Fruit fly (Drosophila melanogaster) whole organism, embryonic: Measurements from ENCODE around the gene CG42716.

Experiments
- Asciz ChIP-seq: fragments of 200-800 bp; sonication (Bioruptor generic); optimal IDR thresholded peaks from 2 replicates; lab custom pipeline; 2017; ENCODE audit warnings: missing biosample characterization, mild to moderate bottlenecking, missing genetic modification characterization, missing genetic modification reagents
- Bgb ChIP-seq: fragments of 200-800 bp; sonication (Bioruptor generic); IDR thresholded peaks from 2 replicates; pipeline ENCODE4 v1.3.6; 2022; ENCODE audit warnings: missing biosample characterization, missing genetic modification characterization; ENCODE audit not compliant: partially characterized antibody
- CG10209 ChIP-seq: fragments of 200-800 bp; sonication (Bioruptor generic); optimal IDR thresholded peaks from 3 replicates; lab custom pipeline; 2017; ENCODE audit warnings: missing biosample characterization, mild to moderate bottlenecking, missing genetic modification characterization, missing genetic modification reagents
- CG10267 ChIP-seq: fragments of 200-800 bp; sonication (Bioruptor generic); optimal IDR thresholded peaks from 2 replicates; lab custom pipeline; 2018; ENCODE audit warnings: missing biosample characterization, mild to moderate bottlenecking, missing genetic modification characterization, moderate library complexity
- CG10543 ChIP-seq: fragments of 200-800 bp; sonication (Bioruptor generic); optimal IDR thresholded peaks from 3 replicates; lab custom pipeline; 2017; ENCODE audit warnings: missing biosample characterization, mild to moderate bottlenecking, missing genetic modification characterization, moderate library complexity
- CG11398 ChIP-seq: fragments of 200-800 bp; sonication (Bioruptor generic); optimal IDR thresholded peaks from 2 replicates; lab custom pipeline; 2016; ENCODE audit warnings: missing biosample characterization, missing genetic modification characterization
- CG12219 ChIP-seq: fragments of 200-800 bp; sonication (Bioruptor generic); optimal IDR thresholded peaks from 3 replicates; lab custom pipeline; 2018; ENCODE audit warnings: missing biosample characterization, mild to moderate bottlenecking, missing genetic modification characterization
- CG12391 ChIP-seq: fragments of 200-800 bp; sonication (Bioruptor generic); optimal IDR thresholded peaks from 3 replicates; lab custom pipeline; 2018; ENCODE audit warnings: missing biosample characterization, mild to moderate bottlenecking, missing genetic modification characterization, moderate library complexity
- CG13123 ChIP-seq: fragments of 200-800 bp; sonication (Bioruptor generic); optimal IDR thresholded peaks from 2 replicates; lab custom pipeline; 2016; ENCODE audit warnings: missing biosample characterization, missing genetic modification characterization
- CG13296 ChIP-seq: fragments of 200-800 bp; sonication (Bioruptor generic); optimal IDR thresholded peaks from 3 replicates; lab custom pipeline; 2018; ENCODE audit warnings: missing biosample characterization, mild to moderate bottlenecking, missing genetic modification characterization
- CG14014 ChIP-seq: fragments of 200-800 bp; sonication (Bioruptor generic); IDR thresholded peaks from 2 replicates; pipeline ENCODE4 v1.3.6; 2022; ENCODE audit warnings: missing biosample characterization, missing genetic modification characterization
- CG14441 ChIP-seq: fragments of 200-800 bp; sonication (Bioruptor generic); IDR thresholded peaks from 2 replicates; pipeline ENCODE4 v1.3.6; 2022; ENCODE audit warnings: missing biosample characterization, missing genetic modification characterization
- CG17361 ChIP-seq: fragments of 200-800 bp; sonication (Bioruptor generic); IDR thresholded peaks from 3 replicates; pipeline ENCODE4 v1.3.6; 2022; ENCODE audit warnings: missing biosample characterization, missing genetic modification characterization
- CG17385 ChIP-seq: fragments of 200-800 bp; sonication (Bioruptor generic); optimal IDR thresholded peaks from 3 replicates; lab custom pipeline; 2018; ENCODE audit warnings: missing biosample characterization, mild to moderate bottlenecking, missing genetic modification characterization
- CG17568 ChIP-seq: fragments of 200-800 bp; sonication (Bioruptor generic); optimal IDR thresholded peaks from 2 replicates; lab custom pipeline; 2018; ENCODE audit warnings: missing biosample characterization, mild to moderate bottlenecking, missing genetic modification characterization, moderate library complexity
- CG1792 ChIP-seq: fragments of 200-800 bp; sonication (Bioruptor generic); optimal IDR thresholded peaks from 2 replicates; lab custom pipeline; 2016; ENCODE audit warnings: missing biosample characterization, missing genetic modification characterization
- CG18599 ChIP-seq: fragments of 200-800 bp; sonication (Bioruptor generic); optimal IDR thresholded peaks from 3 replicates; lab custom pipeline; 2017; ENCODE audit warnings: missing biosample characterization, missing genetic modification characterization, mild to moderate bottlenecking, moderate library complexity, missing genetic modification reagents
- CG32532 ChIP-seq: fragments of 200-800 bp; sonication (Bioruptor generic); IDR thresholded peaks from 2 replicates; pipeline ENCODE4 v1.3.6; 2022; ENCODE audit warnings: missing biosample characterization, missing genetic modification characterization
- CG8924 ChIP-seq: fragments of 200-800 bp; optimal IDR thresholded peaks from 3 replicates; lab custom pipeline; 2019; ENCODE audit warnings: missing biosample characterization, mild to moderate bottlenecking, missing genetic modification characterization, moderate library complexity
- CG9797 ChIP-seq: fragments of 200-800 bp; sonication (Bioruptor generic); optimal IDR thresholded peaks from 3 replicates; lab custom pipeline; 2018; ENCODE audit warnings: missing biosample characterization, mild to moderate bottlenecking, missing genetic modification characterization
- Fer3 ChIP-seq: fragments of 200-800 bp; sonication (Bioruptor generic); optimal IDR thresholded peaks from 2 replicates; lab custom pipeline; 2018; ENCODE audit warnings: missing biosample characterization, mild to moderate bottlenecking, missing genetic modification characterization, moderate library complexity
- MBD-R2 ChIP-seq: fragments of 200-800 bp; sonication (Bioruptor generic); IDR thresholded peaks from 2 replicates; pipeline ENCODE4 v1.3.6; 2022; ENCODE audit warnings: missing biosample characterization, missing genetic modification characterization
- MESR4 ChIP-seq: fragments of 200-800 bp; sonication (Bioruptor generic); optimal IDR thresholded peaks from 2 replicates; lab custom pipeline; 2018; ENCODE audit warnings: missing biosample characterization, mild to moderate bottlenecking, missing genetic modification characterization, moderate library complexity
- Mes4 ChIP-seq: fragments of 200-800 bp; sonication (Bioruptor generic); optimal IDR thresholded peaks from 2 replicates; lab custom pipeline; 2016; ENCODE audit warnings: missing biosample characterization, missing genetic modification characterization
- NC2β ChIP-seq: fragments of 200-800 bp; sonication (Bioruptor generic); optimal IDR thresholded peaks from 2 replicates; lab custom pipeline; 2016; ENCODE audit warnings: missing biosample characterization, missing genetic modification characterization
- Nf-YC ChIP-seq: fragments of 200-800 bp; optimal IDR thresholded peaks from 3 replicates; lab custom pipeline; 2019; ENCODE audit warnings: missing biosample characterization, mild to moderate bottlenecking, missing genetic modification characterization, moderate library complexity
- Opbp ChIP-seq: fragments of 200-800 bp; sonication (Bioruptor generic); IDR thresholded peaks from 3 replicates; pipeline ENCODE4 v1.3.6; 2022; ENCODE audit warnings: missing biosample characterization, missing genetic modification characterization; ENCODE audit not compliant: partially characterized antibody
- Scr ChIP-seq: fragments of 200-800 bp; sonication (Bioruptor generic); IDR thresholded peaks from 2 replicates; pipeline ENCODE4 v1.3.6; 2022; ENCODE audit warnings: missing biosample characterization, missing genetic modification characterization; ENCODE audit not compliant: partially characterized antibody
- Trl ChIP-seq, 3 experiments: fragments of >200 bp in 2 of 3; fragments of 200-800 bp in 1 of 3; sonication (Bioruptor generic) in 1 of 3; optimal IDR thresholded peaks; 2 replicates in 1 of 3; 3 replicates in 2 of 3; lab custom pipeline; 2016 to 2017; ENCODE audit warnings: missing biosample characterization in 1 of 3, missing genetic modification characterization in 1 of 3
- Xbp1 ChIP-seq: fragments of 200-800 bp; sonication (Bioruptor generic); optimal IDR thresholded peaks from 3 replicates; lab custom pipeline; 2016; ENCODE audit warnings: missing biosample characterization, mild to moderate bottlenecking, missing genetic modification characterization
- ash1 ChIP-seq: fragments of 200-800 bp; sonication (Bioruptor generic); optimal IDR thresholded peaks from 2 replicates; lab custom pipeline; 2018; ENCODE audit warnings: missing biosample characterization, mild to moderate bottlenecking, missing genetic modification characterization
- bigmax ChIP-seq: fragments of 200-800 bp; sonication (Bioruptor generic); optimal IDR thresholded peaks from 2 replicates; lab custom pipeline; 2018; ENCODE audit warnings: missing biosample characterization, mild to moderate bottlenecking, missing genetic modification characterization
- caup ChIP-seq: fragments of 200-800 bp; sonication (Bioruptor generic); optimal IDR thresholded peaks from 3 replicates; lab custom pipeline; 2017; ENCODE audit warnings: missing biosample characterization, mild to moderate bottlenecking, missing genetic modification characterization, moderate library complexity; ENCODE audit not compliant: severe bottlenecking
- cg ChIP-seq: fragments of 200-800 bp; sonication (Bioruptor generic); optimal IDR thresholded peaks from 3 replicates; lab custom pipeline; 2019; ENCODE audit warnings: missing biosample characterization, mild to moderate bottlenecking, missing genetic modification characterization, moderate library complexity
- ewg ChIP-seq: fragments of 200-800 bp; sonication (Bioruptor generic); optimal IDR thresholded peaks from 3 replicates; lab custom pipeline; 2017; ENCODE audit warnings: mild to moderate bottlenecking, missing biosample characterization, missing genetic modification reagents, missing genetic modification characterization
- fd3F ChIP-seq: fragments of 200-800 bp; sonication (Bioruptor generic); optimal IDR thresholded peaks from 2 replicates; lab custom pipeline; 2018; ENCODE audit warnings: missing biosample characterization, mild to moderate bottlenecking, missing genetic modification characterization, moderate library complexity
- ftz-f1 ChIP-seq: fragments of 200-800 bp; sonication (Bioruptor generic); optimal IDR thresholded peaks from 2 replicates; lab custom pipeline; 2016; ENCODE audit warnings: missing biosample characterization, missing genetic modification characterization
- gsb-n ChIP-seq: fragments of 200-800 bp; sonication (Bioruptor generic); optimal IDR thresholded peaks from 3 replicates; lab custom pipeline; 2018; ENCODE audit warnings: missing biosample characterization, mild to moderate bottlenecking, missing genetic modification characterization
- lab ChIP-seq: fragments of 200-800 bp; sonication (Bioruptor generic); optimal IDR thresholded peaks from 3 replicates; lab custom pipeline; 2017; ENCODE audit warnings: missing biosample characterization, missing genetic modification characterization, mild to moderate bottlenecking, moderate library complexity, missing genetic modification reagents
- lilli ChIP-seq: fragments of 200-800 bp; sonication (Bioruptor generic); optimal IDR thresholded peaks from 3 replicates; lab custom pipeline; 2016; ENCODE audit warnings: missing biosample characterization, missing genetic modification characterization
- lov ChIP-seq, 2 experiments: fragments of 200-800 bp in 1 of 2; fragments of >200 bp in 1 of 2; sonication (Bioruptor generic) in 1 of 2; IDR thresholded peaks in 1 of 2; optimal IDR thresholded peaks in 1 of 2; 2 replicates in 1 of 2; 3 replicates in 1 of 2; pipeline versions ENCODE4 v1.3.6 to Lab custom; 2017 to 2022; ENCODE audit warnings: missing biosample characterization in 1 of 2, missing genetic modification characterization in 1 of 2
- mirr ChIP-seq: fragments of 200-800 bp; sonication (Bioruptor generic); optimal IDR thresholded peaks from 3 replicates; lab custom pipeline; 2018; ENCODE audit warnings: missing biosample characterization, mild to moderate bottlenecking, missing genetic modification characterization
- onecut ChIP-seq: fragments of 200-800 bp; sonication (Bioruptor generic); IDR thresholded peaks from 2 replicates; pipeline ENCODE4 v1.3.6; 2022; ENCODE audit warnings: missing biosample characterization, missing genetic modification characterization
- otp ChIP-seq: fragments of 200-800 bp; sonication (Bioruptor generic); IDR thresholded peaks from 3 replicates; pipeline ENCODE4, ENCODE4 v1.3.6; 2022; ENCODE audit warnings: missing biosample characterization, missing genetic modification characterization
- pfk ChIP-seq: fragments of 200-800 bp; sonication (Bioruptor generic); optimal IDR thresholded peaks from 2 replicates; lab custom pipeline; 2018; ENCODE audit warnings: missing biosample characterization, mild to moderate bottlenecking, missing genetic modification characterization, moderate library complexity
- pros ChIP-seq: fragments of 200-800 bp; sonication (Bioruptor generic); optimal IDR thresholded peaks from 3 replicates; lab custom pipeline; 2019; ENCODE audit warnings: missing biosample characterization, mild to moderate bottlenecking, missing genetic modification characterization, moderate library complexity

CG42716 gene

DNA sequence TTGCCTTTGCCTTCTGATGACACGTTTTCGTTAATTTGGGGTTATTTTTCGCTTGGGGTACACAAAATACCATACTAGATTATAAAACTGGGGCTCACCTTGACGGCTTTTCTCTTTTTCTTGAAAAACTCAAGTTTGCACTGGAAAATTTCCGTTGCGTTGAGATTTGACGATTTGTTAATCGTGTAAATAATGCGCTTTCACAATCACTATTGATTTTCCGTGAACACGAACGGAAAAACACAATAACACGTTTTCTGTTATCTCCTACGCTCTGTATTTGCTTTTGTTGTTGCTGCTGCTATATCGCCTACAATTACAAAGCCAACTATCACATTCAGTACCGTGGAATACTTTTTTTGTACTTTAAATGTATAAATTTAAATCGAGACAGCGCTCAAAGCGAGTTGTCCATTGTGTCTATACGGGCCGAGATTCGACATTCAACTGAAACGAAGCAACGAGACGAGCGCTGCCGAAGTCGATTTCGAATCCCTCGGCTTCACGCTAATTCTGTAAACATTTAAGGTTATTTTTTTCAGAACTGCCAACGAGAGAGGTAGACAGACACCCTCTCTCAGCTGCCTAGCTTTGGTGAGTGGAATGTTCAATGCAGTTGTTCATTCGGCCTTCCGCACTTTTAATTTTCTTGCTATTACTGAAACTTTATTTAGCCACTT is 12.9 kb downstream of the CG42716 start (continued):
- peak; percentile 15 for TF ChIP-seq ash1 (GFP tag; lab: Kevin White, UChicago)
- TF ChIP-seq CG14441 (GFP tag; lab: Robert Waterston, UW): peak; percentile 36; the same call in 1 of the 2 replicates
- TF ChIP-seq CG13296: peak; percentile 23
- TF ChIP-seq mirr (GFP tag; lab: Kevin White, UChicago): peak; percentile 85
- peak; percentile 37 for TF ChIP-seq CG11398 (GFP tag; lab: Kevin White, UChicago)
- peak; percentile 89 for TF ChIP-seq CG8924 (tag; lab: Kevin White, UChicago)
- peak; percentile 53; the same call in 1 of the 2 replicates for TF ChIP-seq CG14014 (GFP tag; lab: Robert Waterston, UW)
- TF ChIP-seq CG18599: peak; percentile 37
- TF ChIP-seq onecut: peak; percentile 67
- TF ChIP-seq otp (GFP tag; lab: Robert Waterston, UW): peak; percentile 55; the same call in 1 of the 3 replicates
- TF ChIP-seq ewg: no peak
- peak; percentile 26 for TF ChIP-seq pros (GFP tag; lab: Kevin White, UChicago)
- TF ChIP-seq Asciz (GFP tag; lab: Kevin White, UChicago): peak; percentile 11
- peak; percentile 53 for TF ChIP-seq cg
- TF ChIP-seq CG10209 (GFP tag; lab: Kevin White, UChicago): no peak
- TF ChIP-seq CG17385: peak; percentile 1
- TF ChIP-seq NC2β (GFP tag; lab: Kevin White, UChicago): peak; percentile 14
- no peak for TF ChIP-seq Opbp
- TF ChIP-seq Xbp1: peak; percentile 5
- peak; percentile 94 for TF ChIP-seq bigmax (GFP tag; lab: Kevin White, UChicago)
- peak; percentile 6 for TF ChIP-seq CG12391 (tag; lab: Kevin White, UChicago)
- TF ChIP-seq CG10543 (GFP tag; lab: Kevin White, UChicago): peak; percentile 89
- no peak for TF ChIP-seq lov (optimal IDR thresholded peaks at IDR 0.05; lab: Kevin White, UChicago)
- no peak for TF ChIP-seq lov (GFP tag; IDR thresholded peaks at IDR 0.05; lab: Robert Waterston, UW)
- peak in 1 of 2 experiments; percentile 66 for TF ChIP-seq Trl (optimal IDR thresholded peaks at IDR 0.05; lab: Kevin White, UChicago)
- no peak for TF ChIP-seq Trl (GFP tag; optimal IDR thresholded peaks at IDR 0.05; lab: Kevin White, UChicago)
- peak; percentile 18 for TF ChIP-seq pfk (GFP tag; lab: Kevin White, UChicago)
- peak; percentile 34 for TF ChIP-seq CG12219 (GFP tag; lab: Kevin White, UChicago)
- peak; percentile 47 for TF ChIP-seq gsb-n (tag; lab: Kevin White, UChicago)
- TF ChIP-seq ftz-f1: peak; percentile 75
- TF ChIP-seq Fer3: peak; percentile 40
- no peak for TF ChIP-seq fd3F
- TF ChIP-seq CG10267 (tag; lab: Kevin White, UChicago): peak; percentile 4
- TF ChIP-seq lab (GFP tag; lab: Kevin White, UChicago): peak; percentile 23
- peak; percentile 44 for TF ChIP-seq Mes4
- TF ChIP-seq lilli (GFP tag; lab: Kevin White, UChicago): peak; percentile 25
- TF ChIP-seq MESR4 (GFP tag; lab: Kevin White, UChicago): peak; percentile 57
- TF ChIP-seq CG13123 (GFP tag; lab: Kevin White, UChicago): no peak
- TF ChIP-seq caup (GFP tag; lab: Kevin White, UChicago): peak; percentile 65
- TF ChIP-seq CG32532 (GFP tag; lab: Robert Waterston, UW): peak; percentile 44; the same call in 1 of the 2 replicates
- peak; percentile 0; the same call in 1 of the 3 replicates for TF ChIP-seq CG17361 (GFP tag; lab: Robert Waterston, UW)
- no peak for TF ChIP-seq MBD-R2 (GFP tag; lab: Robert Waterston, UW)
- TF ChIP-seq Scr (GFP tag; lab: Robert Waterston, UW): no peak
- peak; percentile 4 for TF ChIP-seq Nf-YC (tag; lab: Kevin White, UChicago)
- peak; percentile 56 for TF ChIP-seq CG17568 (GFP tag; lab: Kevin White, UChicago)
- TF ChIP-seq Bgb: 0 out of 2 replicates have a peak, but pooled peaks have one; percentile 27
- no peak for TF ChIP-seq CG1792 (GFP tag; lab: Kevin White, UChicago)
- peak; percentile 19 for TF ChIP-seq CG9797
